Worm (Caenorhabditis elegans) whole organism, midembryonic: ENCODE results near the gene timp-1.

Experiments
- T22C8.4 ChIP-seq: fragments of 200-800 bp; sonication (Bioruptor generic); IDR thresholded peaks from 2 replicates; pipeline ENCODE4 v1.3.6; 2022; ENCODE audit warnings: missing genetic modification characterization, missing compliant biosample characterization
- flt-1 ChIP-seq: fragments of 200-800 bp; sonication (Bioruptor generic); IDR thresholded peaks from 2 replicates; pipeline ENCODE4 v1.3.6; 2022; ENCODE audit warnings: missing genetic modification characterization, missing compliant biosample characterization
- klf-2 ChIP-seq: fragments of 200-800 bp; sonication (Bioruptor generic); conservative IDR thresholded peaks from 2 replicates; pipeline ENCODE4 v1.3.6; 2022; ENCODE audit warnings: missing genetic modification reagents, missing genetic modification characterization, missing compliant biosample characterization
- med-1 ChIP-seq: sonication (generic microtip); optimal IDR thresholded peaks from 2 replicates; lab custom pipeline; 2017; ENCODE audit warnings: missing genetic modification characterization, mild to moderate bottlenecking, missing compliant biosample characterization, antibody characterized with exemption, missing genetic modification reagents; ENCODE audit not compliant: insufficient read depth
- ref-1 ChIP-seq: fragments of 200-800 bp; sonication (Bioruptor generic); conservative IDR thresholded peaks from 2 replicates; pipeline ENCODE4 v1.3.6; 2022; ENCODE audit warnings: missing genetic modification reagents, missing genetic modification characterization, missing compliant biosample characterization
- ztf-23 ChIP-seq: fragments of 200-800 bp; sonication (Bioruptor generic); IDR thresholded peaks from 2 replicates; pipeline ENCODE4 v1.3.6; 2022; ENCODE audit warnings: missing genetic modification reagents, missing genetic modification characterization, missing compliant biosample characterization

DNA sequence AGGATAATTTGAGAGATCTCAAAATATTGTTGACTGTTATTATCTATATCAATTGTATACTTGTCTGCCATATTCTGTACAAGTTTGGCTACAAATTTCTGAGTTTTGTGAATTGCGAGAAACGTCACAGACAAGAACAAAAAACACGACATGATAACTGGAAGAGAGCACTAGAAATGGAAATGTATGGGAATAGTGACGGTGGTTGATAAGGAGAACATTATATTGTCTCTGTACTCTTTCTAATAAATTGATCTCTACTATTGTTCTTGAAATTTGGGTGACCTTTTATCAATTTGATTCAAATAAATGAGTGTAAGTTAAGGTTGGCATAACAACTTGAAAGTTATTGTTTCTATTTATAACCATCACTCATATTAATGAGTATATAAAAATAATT lies 5.8 kb downstream of the timp-1 start:
- no peak for TF ChIP-seq klf-2 (GFP tag; lab: Robert Waterston, UW)
- TF ChIP-seq ztf-23: no peak
- no peak for TF ChIP-seq med-1 (GFP tag; lab: Kevin White, UChicago)
- no peak for TF ChIP-seq ref-1 (GFP tag; lab: Robert Waterston, UW)
- TF ChIP-seq flt-1 (GFP tag; lab: Robert Waterston, UW): no peak
- no peak for TF ChIP-seq T22C8.4
